Worm (Caenorhabditis elegans) whole organism, early embryonic: ENCODE measurements around the gene F13B12.6.

ENCODE experiments used
- F13C5.2 ChIP-seq: sonication (generic microtip); optimal IDR thresholded peaks from 2 replicates; lab custom pipeline; 2017; ENCODE audit warnings: mild to moderate bottlenecking, missing genetic modification characterization, inconsistent platforms, missing compliant biosample characterization
- aly-1 ChIP-seq: sonication (generic microtip); optimal IDR thresholded peaks from 2 replicates; lab custom pipeline; 2016; ENCODE audit warnings: missing genetic modification characterization, missing compliant biosample characterization
- ama-1 ChIP-seq: fragments of 150-350 bp; optimal IDR thresholded peaks from 2 replicates; lab custom pipeline; 2014
- ceh-36 ChIP-seq: sonication (generic microtip); optimal IDR thresholded peaks from 2 replicates; lab custom pipeline; 2016; ENCODE audit warnings: missing genetic modification characterization, inconsistent platforms, missing compliant biosample characterization
- flt-1 ChIP-seq: fragments of 200-800 bp; sonication (Bioruptor generic); IDR thresholded peaks from 2 replicates; pipeline ENCODE4 v1.3.6; 2022; ENCODE audit warnings: missing genetic modification characterization, missing compliant biosample characterization
- hmg-4 ChIP-seq: fragments of 200-800 bp; sonication (Bioruptor generic); optimal IDR thresholded peaks from 2 replicates; lab custom pipeline; 2018; ENCODE audit warnings: mild to moderate bottlenecking, missing genetic modification characterization, missing compliant biosample characterization
- pes-1 ChIP-seq: fragments of 200-800 bp; sonication (Bioruptor generic); IDR thresholded peaks from 2 replicates; pipeline ENCODE4 v1.3.6; 2022; ENCODE audit warnings: missing genetic modification reagents, missing genetic modification characterization, missing compliant biosample characterization
- tbx-37 ChIP-seq: fragments of 200-800 bp; sonication (Bioruptor generic); conservative IDR thresholded peaks from 2 replicates; pipeline ENCODE4 v1.3.6; 2022; ENCODE audit warnings: missing genetic modification reagents, missing genetic modification characterization, missing compliant biosample characterization
- tra-4 ChIP-seq: sonication (generic microtip); optimal IDR thresholded peaks from 2 replicates; lab custom pipeline; 2017; ENCODE audit warnings: missing genetic modification characterization, missing compliant biosample characterization

ce11 chrIV:10436401-10436800, 18.7 kb upstream of the F13B12.6 start, which contains the start of gene ins-1:
- TF ChIP-seq tra-4 = no peak
- no peak for TF ChIP-seq F13C5.2
- TF ChIP-seq ama-1 = no peak
- no peak for TF ChIP-seq ceh-36 (tag; lab: Kevin White, UChicago)
- no peak for TF ChIP-seq pes-1 (GFP tag; lab: Robert Waterston, UW)
- no peak for TF ChIP-seq flt-1 (GFP tag; lab: Robert Waterston, UW)
- no peak for TF ChIP-seq tbx-37 (GFP tag; lab: Robert Waterston, UW)
- no peak for TF ChIP-seq aly-1 (tag; lab: Kevin White, UChicago)
- no peak for TF ChIP-seq hmg-4
